Worm (Caenorhabditis elegans) whole organism, early embryonic: ENCODE results near the gene K10C2.2.

Experiments
- ama-1 ChIP-seq: fragments of 150-350 bp; optimal IDR thresholded peaks from 2 replicates; lab custom pipeline; 2014
- ets-7 ChIP-seq: sonication (generic microtip); optimal IDR thresholded peaks from 2 replicates; lab custom pipeline; 2016; ENCODE audit warnings: missing genotype, missing genetic modification characterization, missing compliant biosample characterization
- tbx-37 ChIP-seq: fragments of 200-800 bp; sonication (Bioruptor generic); conservative IDR thresholded peaks from 2 replicates; pipeline ENCODE4 v1.3.6; 2022; ENCODE audit warnings: missing genetic modification reagents, missing genetic modification characterization, missing compliant biosample characterization

ce11 chrX:6450839-6451491 lies 17.4 kb upstream of the K10C2.2 start, which contains the start of the genes grl-6 and K10C2.6:
- TF ChIP-seq ets-7 (no peak), tbx-37 (GFP tag; lab: Robert Waterston, UW) (no peak), ama-1 (no peak)
